Worm (Caenorhabditis elegans) whole organism, L4 larva: ENCODE data around the gene nep-9.

Experiments used
- F37D6.2 ChIP-seq: sonication (generic microtip); optimal IDR thresholded peaks from 2 replicates; lab custom pipeline; 2016; ENCODE audit warnings: mild to moderate bottlenecking, missing genetic modification characterization, missing compliant biosample characterization
- R02D3.7 ChIP-seq: fragments of 150-350 bp; sonication (generic microtip); optimal IDR thresholded peaks from 3 replicates; lab custom pipeline; 2014; ENCODE audit warnings: missing biosample characterization, missing genetic modification characterization
- T26A8.4 ChIP-seq: fragments of 200-800 bp; sonication (Bioruptor generic); IDR thresholded peaks from 2 replicates; pipeline ENCODE4 v1.3.6; 2022; ENCODE audit warnings: missing genetic modification characterization, missing compliant biosample characterization
- Y48G9A.11 ChIP-seq: fragments of 200-800 bp; sonication (Bioruptor generic); IDR thresholded peaks from 2 replicates; pipeline ENCODE4 v1.3.6; 2022; ENCODE audit warnings: missing genetic modification reagents, missing genetic modification characterization, missing compliant biosample characterization
- ZK546.5 ChIP-seq, 2 experiments: sonication (generic microtip); optimal IDR thresholded peaks; 2 replicates each; lab custom pipeline; 2017; ENCODE audit warnings: missing biosample characterization in 2 of 2, missing genetic modification characterization in 2 of 2
- arid-1 ChIP-seq: fragments of 200-800 bp; sonication (Bioruptor generic); conservative IDR thresholded peaks from 2 replicates; pipeline ENCODE4 v1.3.6; 2022; ENCODE audit warnings: missing genetic modification reagents, missing genetic modification characterization, missing compliant biosample characterization
- ces-1 ChIP-seq: fragments of 150-350 bp; sonication (generic microtip); optimal IDR thresholded peaks from 4 replicates; lab custom pipeline; 2014; ENCODE audit warnings: missing biosample characterization, missing genetic modification reagents, missing genetic modification characterization
- daf-12 ChIP-seq: fragments of 150-350 bp; optimal IDR thresholded peaks from 2 replicates; lab custom pipeline; 2014; ENCODE audit warnings: missing biosample characterization, missing genetic modification reagents, missing genetic modification characterization
- dmd-9 ChIP-seq: fragments of 200-800 bp; sonication (Bioruptor generic); IDR thresholded peaks from 2 replicates; pipeline ENCODE4 v1.3.6; 2022; ENCODE audit warnings: missing genetic modification reagents, missing genetic modification characterization, missing compliant biosample characterization
- dpl-1 ChIP-seq: fragments of 150-350 bp; optimal IDR thresholded peaks from 2 replicates; lab custom pipeline; 2014; ENCODE audit warnings: missing biosample characterization, missing genetic modification reagents, missing genetic modification characterization
- dve-1 ChIP-seq: sonication (generic microtip); optimal IDR thresholded peaks from 2 replicates; lab custom pipeline; 2017; ENCODE audit warnings: antibody characterized with exemption, mild to moderate bottlenecking, missing genetic modification characterization, missing compliant biosample characterization; ENCODE audit not compliant: insufficient read depth
- fos-1 ChIP-seq: fragments of 150-350 bp; optimal IDR thresholded peaks from 2 replicates; lab custom pipeline; 2014; ENCODE audit warnings: missing biosample characterization, missing genetic modification characterization
- gei-8 ChIP-seq: fragments of 200-800 bp; sonication (Bioruptor generic); optimal IDR thresholded peaks from 2 replicates; lab custom pipeline; 2018; ENCODE audit warnings: mild to moderate bottlenecking, missing genetic modification characterization, missing compliant biosample characterization
- hif-1 ChIP-seq, 2 experiments: sonication (generic microtip); optimal IDR thresholded peaks; 2 replicates each; lab custom pipeline; 2016 to 2017; ENCODE audit warnings: missing compliant biosample characterization in 2 of 2, missing genetic modification characterization in 2 of 2, missing genetic modification reagents in 2 of 2, missing genotype in 2 of 2, mild to moderate bottlenecking in 1 of 2
- hlh-11 ChIP-seq: fragments of 200-800 bp; sonication (Bioruptor generic); optimal IDR thresholded peaks from 2 replicates; lab custom pipeline; 2018; ENCODE audit warnings: mild to moderate bottlenecking, missing genetic modification characterization, missing compliant biosample characterization
- hlh-30 ChIP-seq: sonication (generic microtip); optimal IDR thresholded peaks from 2 replicates; lab custom pipeline; 2017; ENCODE audit warnings: antibody characterized with exemption, mild to moderate bottlenecking, missing genetic modification characterization, missing compliant biosample characterization; ENCODE audit not compliant: insufficient read depth
- lin-13 ChIP-seq: fragments of 150-350 bp; optimal IDR thresholded peaks from 2 replicates; lab custom pipeline; 2014; ENCODE audit warnings: missing biosample characterization, missing genetic modification reagents, missing genetic modification characterization
- lin-15B ChIP-seq: fragments of 150-350 bp; sonication (generic microtip); optimal IDR thresholded peaks from 3 replicates; lab custom pipeline; 2014; ENCODE audit warnings: missing biosample characterization, missing genetic modification characterization
- lir-3 ChIP-seq: sonication (generic microtip); optimal IDR thresholded peaks from 2 replicates; lab custom pipeline; 2016; ENCODE audit warnings: mild to moderate bottlenecking, missing genetic modification characterization, missing compliant biosample characterization
- madf-9 ChIP-seq: fragments of 200-800 bp; sonication (Bioruptor generic); conservative IDR thresholded peaks from 2 replicates; pipeline ENCODE4 v1.3.6; 2022; ENCODE audit warnings: missing genetic modification reagents, missing genetic modification characterization, missing compliant biosample characterization
- nhr-11 ChIP-seq: fragments of 150-350 bp; optimal IDR thresholded peaks from 2 replicates; lab custom pipeline; 2014; ENCODE audit warnings: missing biosample characterization, missing genetic modification characterization
- nhr-41 ChIP-seq: fragments of 200-800 bp; sonication (Bioruptor generic); IDR thresholded peaks from 2 replicates; pipeline ENCODE4 v1.3.6; 2022; ENCODE audit warnings: missing genetic modification reagents, missing genetic modification characterization, missing compliant biosample characterization
- nhr-48 ChIP-seq: sonication (generic microtip); optimal IDR thresholded peaks from 2 replicates; lab custom pipeline; 2016; ENCODE audit warnings: mild to moderate bottlenecking, missing genetic modification characterization, missing compliant biosample characterization
- nhr-76 ChIP-seq: fragments of 150-350 bp; optimal IDR thresholded peaks from 2 replicates; lab custom pipeline; 2014; ENCODE audit warnings: missing biosample characterization, missing genetic modification characterization
- php-3 ChIP-seq: fragments of 200-800 bp; sonication (Bioruptor generic); IDR thresholded peaks from 2 replicates; pipeline ENCODE4 v1.3.6; 2022; ENCODE audit warnings: missing genetic modification reagents, missing genetic modification characterization, missing compliant biosample characterization
- pqm-1 ChIP-seq: sonication (generic microtip); optimal IDR thresholded peaks from 2 replicates; lab custom pipeline; 2017; ENCODE audit warnings: missing biosample characterization, missing genetic modification characterization
- rbr-2 ChIP-seq: sonication (generic microtip); optimal IDR thresholded peaks from 2 replicates; lab custom pipeline; 2016; ENCODE audit warnings: missing genotype, missing genetic modification characterization, missing compliant biosample characterization
- set-16 ChIP-seq: fragments of 200-800 bp; sonication (Bioruptor generic); IDR thresholded peaks from 2 replicates; pipeline ENCODE4 v1.3.6; 2022; ENCODE audit warnings: missing genetic modification reagents, missing genetic modification characterization, missing compliant biosample characterization
- snpc-1.2 ChIP-seq: fragments of 200-800 bp; sonication (Bioruptor generic); IDR thresholded peaks from 2 replicates; pipeline ENCODE4 v1.3.6; 2022; ENCODE audit warnings: missing genetic modification reagents, missing genetic modification characterization, missing compliant biosample characterization
- snpc-4 ChIP-seq: fragments of 150-350 bp; optimal IDR thresholded peaks from 2 replicates; lab custom pipeline; 2014; ENCODE audit warnings: missing biosample characterization, missing genetic modification characterization
- tag-97 ChIP-seq: fragments of 200-800 bp; sonication (Bioruptor generic); IDR thresholded peaks from 2 replicates; pipeline ENCODE4 v1.3.6; 2022; ENCODE audit warnings: missing genetic modification characterization, missing compliant biosample characterization
- tra-1 ChIP-seq: fragments of 200-800 bp; sonication (Bioruptor generic); IDR thresholded peaks from 2 replicates; pipeline ENCODE4 v1.3.6; 2022; ENCODE audit warnings: missing genetic modification reagents, missing genetic modification characterization, missing compliant biosample characterization
- zfp-2 ChIP-seq: sonication (generic microtip); optimal IDR thresholded peaks from 2 replicates; lab custom pipeline; 2016; ENCODE audit warnings: mild to moderate bottlenecking, missing genetic modification characterization, missing compliant biosample characterization
- ztf-11 ChIP-seq: fragments of 150-350 bp; optimal IDR thresholded peaks from 2 replicates; lab custom pipeline; 2014; ENCODE audit warnings: missing biosample characterization, missing genetic modification characterization

Gene nep-9

ce11 chrII:3439244-3439698 lies 40.2 kb upstream of the nep-9 start (continued):
- 0 out of 2 replicates have a peak, but pooled peaks have one; percentile 45 for TF ChIP-seq nhr-41 (GFP tag; lab: Robert Waterston, UW)
- no peak for TF ChIP-seq ces-1
- TF ChIP-seq hif-1 (tag; optimal IDR thresholded peaks at IDR 0.05; lab: Kevin White, UChicago): peak in 1 of 2 experiments; percentile 52
- TF ChIP-seq lin-15B (tag; lab: Kevin White, UChicago): no peak
- peak; percentile 55 for TF ChIP-seq dve-1 (tag; lab: Kevin White, UChicago)
- TF ChIP-seq fos-1 (tag; lab: Kevin White, UChicago): no peak
- TF ChIP-seq F37D6.2 (tag; lab: Kevin White, UChicago): no peak
- TF ChIP-seq zfp-2 (tag; lab: Kevin White, UChicago): peak; percentile 6
- no peak for TF ChIP-seq ZK546.5 (tag; optimal IDR thresholded peaks at IDR 0.05; lab: Kevin White, UChicago)
- TF ChIP-seq hlh-30 (tag; lab: Kevin White, UChicago): peak; percentile 30
- no peak for TF ChIP-seq arid-1
- TF ChIP-seq dpl-1 (GFP tag; lab: Kevin White, UChicago): no peak
- peak; percentile 91 for TF ChIP-seq gei-8 (GFP tag; lab: Kevin White, UChicago)

ce11 chrII:3438280-3438679 lies 39.2 kb upstream of the nep-9 start:
- no peak for TF ChIP-seq daf-12 (tag; lab: Kevin White, UChicago)
- no peak for TF ChIP-seq T26A8.4
- TF ChIP-seq tra-1 (GFP tag; lab: Robert Waterston, UW): no peak
- no peak for TF ChIP-seq arid-1
- no peak for TF ChIP-seq nhr-48 (tag; lab: Kevin White, UChicago)
- TF ChIP-seq hlh-11 (tag; lab: Kevin White, UChicago): peak; percentile 2
- no peak for TF ChIP-seq rbr-2
- TF ChIP-seq nhr-11 (tag; lab: Kevin White, UChicago): no peak

ce11 chrII:3437393-3437792 lies 38.3 kb upstream of the nep-9 start:
- TF ChIP-seq nhr-76 (tag; lab: Kevin White, UChicago) (no peak), nhr-48 (tag; lab: Kevin White, UChicago) (no peak), set-16 (GFP tag; lab: Robert Waterston, UW) (peak; percentile 77)

ce11 chrII:3436412-3436811 lies 37.3 kb upstream of the nep-9 start, which contains the start of gene skpo-2:
Gene skpo-2 (minus strand): TSS chrII:3436512.
- no peak for TF ChIP-seq Y48G9A.11 (GFP tag; lab: Robert Waterston, UW)
- no peak for TF ChIP-seq ZK546.5 (tag; optimal IDR thresholded peaks at IDR 0.05; lab: Kevin White, UChicago)
- TF ChIP-seq tag-97 (GFP tag; lab: Robert Waterston, UW): no peak
- no peak for TF ChIP-seq T26A8.4
- no peak for TF ChIP-seq lin-15B (tag; lab: Kevin White, UChicago)
- no peak for TF ChIP-seq R02D3.7
- no peak for TF ChIP-seq ztf-11 (tag; lab: Kevin White, UChicago)
- no peak for TF ChIP-seq lin-13
- TF ChIP-seq snpc-1.2 (GFP tag; lab: Robert Waterston, UW): no peak
- no peak for TF ChIP-seq pqm-1 (tag; lab: Kevin White, UChicago)
- TF ChIP-seq madf-9: no peak
- TF ChIP-seq php-3 (GFP tag; lab: Robert Waterston, UW): no peak
- TF ChIP-seq snpc-4 (tag; lab: Kevin White, UChicago): no peak
- TF ChIP-seq lir-3 (tag; lab: Kevin White, UChicago): no peak
- TF ChIP-seq zfp-2 (tag; lab: Kevin White, UChicago): no peak
- no peak for TF ChIP-seq nhr-76 (tag; lab: Kevin White, UChicago)
- TF ChIP-seq dmd-9 (GFP tag; lab: Robert Waterston, UW): no peak
